Fruit fly (Drosophila melanogaster) Kc167 (cell line): Measurements from ENCODE around the gene nAChRbeta2.

Experiments
- Myc ChIP-seq: fragments of >200 bp; optimal IDR thresholded peaks from 2 replicates; lab custom pipeline; 2017; ENCODE audit warnings: missing external identifiers
- h ChIP-seq: fragments of >200 bp; optimal IDR thresholded peaks from 3 replicates; lab custom pipeline; 2018; ENCODE audit warnings: missing external identifiers
- insv ChIP-seq: fragments of >200 bp; optimal IDR thresholded peaks from 3 replicates; lab custom pipeline; 2018; ENCODE audit warnings: missing external identifiers
- psq ChIP-seq: fragments of >200 bp; optimal IDR thresholded peaks from 2 replicates; lab custom pipeline; 2017; ENCODE audit warnings: missing external identifiers
- ttk ChIP-seq: sonication (Bioruptor generic); optimal IDR thresholded peaks from 2 replicates; lab custom pipeline; 2017; ENCODE audit warnings: missing external identifiers

dm6 chr3R:24548216-24548615 is 33.3 kb upstream of the nAChRbeta2 start:
- no peak for TF ChIP-seq ttk (lab: Kevin White, UChicago)
- TF ChIP-seq psq (lab: Kevin White, UChicago): no peak
- TF ChIP-seq insv (lab: Kevin White, UChicago): no peak
- TF ChIP-seq h (lab: Kevin White, UChicago): no peak
- TF ChIP-seq Myc (lab: Kevin White, UChicago): no peak
